Worm (Caenorhabditis elegans): Measurements from ENCODE around the gene str-35.

ce11 chrV:4525512-4525911 lies 50.9 kb downstream of the str-35 start:
- TF ChIP-seq C34B4.2 (tag; optimal IDR thresholded peaks at IDR 0.05) (no peak), ama-1 (optimal IDR thresholded peaks at IDR 0.05) (no peak)
